Worm (Caenorhabditis elegans): ENCODE data around the gene R02D5.9.

The R02D5.9 gene

DNA sequence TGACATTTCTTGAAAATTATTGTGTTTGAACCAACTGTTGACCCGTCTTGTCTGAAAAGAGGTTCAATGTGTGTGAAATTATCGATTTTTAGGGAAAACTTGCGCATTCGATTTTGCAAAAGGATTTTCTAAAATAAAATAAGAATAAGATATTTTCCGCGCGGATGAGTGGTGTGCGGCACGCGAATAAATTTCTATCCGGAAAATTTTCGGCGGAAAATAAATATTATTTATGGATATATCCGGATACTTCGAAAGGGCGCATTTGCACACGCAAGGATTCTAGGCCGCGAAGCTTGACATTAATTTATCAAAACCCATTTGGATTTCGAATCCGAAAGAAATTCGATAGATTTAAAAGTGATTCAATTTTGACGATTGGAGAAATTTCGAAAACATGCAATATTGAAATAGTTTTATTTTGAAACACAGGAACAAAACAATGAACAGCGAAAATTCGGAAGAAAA lies 34.9 kb upstream of the R02D5.9 start, which contains the start of gene rike-1:
rike-1 (minus strand) TSS at position 51 of the 468 bp plus-strand sequence.
- TF ChIP-seq unc-39 (tag; optimal IDR thresholded peaks at IDR 0.05) = no peak
- no peak for TF ChIP-seq mab-5 (tag; optimal IDR thresholded peaks at IDR 0.05)
- TF ChIP-seq nhr-237 (tag; optimal IDR thresholded peaks at IDR 0.05) = no peak
- no peak for TF ChIP-seq blmp-1 (tag; optimal IDR thresholded peaks at IDR 0.05)
- no peak for TF ChIP-seq cnd-1 (tag; optimal IDR thresholded peaks at IDR 0.05)
- no peak for TF ChIP-seq elt-3 (tag; optimal IDR thresholded peaks at IDR 0.05)
- TF ChIP-seq hlh-1 (tag; optimal IDR thresholded peaks at IDR 0.05) = no peak
- peak; percentile 57 for TF ChIP-seq mep-1 (tag; optimal IDR thresholded peaks at IDR 0.05)
- no peak for TF ChIP-seq ceh-83 (GFP tag; optimal IDR thresholded peaks at IDR 0.05)
- TF ChIP-seq mls-2 (tag; optimal IDR thresholded peaks at IDR 0.05) = no peak
- no peak for TF ChIP-seq lsy-2 (tag; optimal IDR thresholded peaks at IDR 0.05)
- no peak for TF ChIP-seq flh-1 (GFP tag; optimal IDR thresholded peaks at IDR 0.05)
- TF ChIP-seq nhr-2 (tag; optimal IDR thresholded peaks at IDR 0.05) = peak; percentile 8
- TF ChIP-seq ztf-11 (tag; optimal IDR thresholded peaks at IDR 0.05) = no peak
- TF ChIP-seq nhr-76 (tag; optimal IDR thresholded peaks at IDR 0.05) = no peak
- TF ChIP-seq ceh-43 (GFP tag; optimal IDR thresholded peaks at IDR 0.05) = no peak
- peak; percentile 41 for TF ChIP-seq ceh-39 (tag; optimal IDR thresholded peaks at IDR 0.05)
- TF ChIP-seq snpc-4 (tag; optimal IDR thresholded peaks at IDR 0.05) = no peak
- TF ChIP-seq tbx-8 (GFP tag; optimal IDR thresholded peaks at IDR 0.05) = no peak
- no peak for TF ChIP-seq pha-4 (tag; optimal IDR thresholded peaks at IDR 0.05)
- no peak for TF ChIP-seq sem-2 (GFP tag; optimal IDR thresholded peaks at IDR 0.05)
- no peak for TF ChIP-seq unc-62 (GFP tag; optimal IDR thresholded peaks at IDR 0.05)
- TF ChIP-seq unc-120 (tag; optimal IDR thresholded peaks at IDR 0.05; ENCODE audit: poor library complexity, severe bottlenecking) = peak; percentile 22
- no peak for TF ChIP-seq M03D4.4 (tag; optimal IDR thresholded peaks at IDR 0.05)
- no peak for TF ChIP-seq sptf-1 (tag; optimal IDR thresholded peaks at IDR 0.05)
- TF ChIP-seq elt-1 (tag; optimal IDR thresholded peaks at IDR 0.05; ENCODE audit: borderline replicate concordance, insufficient read depth) = no peak
- no peak for TF ChIP-seq nhr-12 (tag; optimal IDR thresholded peaks at IDR 0.05)
- TF ChIP-seq ces-1 (GFP tag; optimal IDR thresholded peaks at IDR 0.05) = peak; percentile 62
- no peak for TF ChIP-seq ham-2 (GFP tag; optimal IDR thresholded peaks at IDR 0.05)
- no peak for TF ChIP-seq drap-1 (GFP tag; optimal IDR thresholded peaks at IDR 0.05)
- no peak for TF ChIP-seq bed-3 (GFP tag; optimal IDR thresholded peaks at IDR 0.05)
- no peak for TF ChIP-seq zip-8 (tag; optimal IDR thresholded peaks at IDR 0.05)
- TF ChIP-seq lin-13 (tag; optimal IDR thresholded peaks at IDR 0.05) = no peak
- no peak for TF ChIP-seq lin-32 (GFP tag; optimal IDR thresholded peaks at IDR 0.05)
- no peak for TF ChIP-seq nhr-28 (tag; optimal IDR thresholded peaks at IDR 0.05)

DNA sequence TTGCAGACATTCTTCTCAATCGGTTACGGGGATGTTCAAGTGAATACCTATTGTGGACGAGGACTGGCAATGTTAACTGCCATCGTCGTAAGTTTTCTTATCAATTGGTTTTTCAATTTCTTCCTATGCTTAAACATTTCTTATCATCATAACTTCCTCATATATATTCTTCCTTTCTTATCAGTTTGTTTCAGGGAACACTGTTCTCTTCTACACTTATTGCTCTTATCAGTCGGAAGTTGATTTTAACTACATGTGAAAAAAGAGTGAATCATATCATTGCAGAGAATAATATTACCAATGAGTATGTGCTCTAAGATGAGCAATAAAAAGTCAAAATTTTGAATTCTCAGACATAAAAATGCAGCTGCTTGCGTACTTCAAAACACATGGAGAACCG lies 31.2 kb upstream of the R02D5.9 start:
- no peak for TF ChIP-seq snpc-4 (tag; optimal IDR thresholded peaks at IDR 0.05)
- no peak for TF ChIP-seq ztf-11 (tag; optimal IDR thresholded peaks at IDR 0.05)
- no peak for TF ChIP-seq lsy-2 (tag; optimal IDR thresholded peaks at IDR 0.05)
- no peak for TF ChIP-seq hlh-1 (tag; optimal IDR thresholded peaks at IDR 0.05)
- no peak for TF ChIP-seq unc-62 (GFP tag; optimal IDR thresholded peaks at IDR 0.05)
- TF ChIP-seq tbx-8 (GFP tag; optimal IDR thresholded peaks at IDR 0.05) = no peak
- TF ChIP-seq ham-2 (GFP tag; optimal IDR thresholded peaks at IDR 0.05) = no peak
- no peak for TF ChIP-seq lin-32 (GFP tag; optimal IDR thresholded peaks at IDR 0.05)
- TF ChIP-seq bed-3 (GFP tag; optimal IDR thresholded peaks at IDR 0.05) = no peak
- TF ChIP-seq elt-3 (tag; optimal IDR thresholded peaks at IDR 0.05) = no peak
- TF ChIP-seq mls-2 (tag; optimal IDR thresholded peaks at IDR 0.05) = no peak
- TF ChIP-seq drap-1 (GFP tag; optimal IDR thresholded peaks at IDR 0.05) = no peak
- TF ChIP-seq nhr-12 (tag; optimal IDR thresholded peaks at IDR 0.05) = no peak
- no peak for TF ChIP-seq nhr-2 (tag; optimal IDR thresholded peaks at IDR 0.05)
- TF ChIP-seq blmp-1 (tag; optimal IDR thresholded peaks at IDR 0.05) = no peak
- no peak for TF ChIP-seq nhr-237 (tag; optimal IDR thresholded peaks at IDR 0.05)
- no peak for TF ChIP-seq unc-39 (tag; optimal IDR thresholded peaks at IDR 0.05)
- TF ChIP-seq lin-13 (tag; optimal IDR thresholded peaks at IDR 0.05) = no peak
- TF ChIP-seq ces-1 (GFP tag; optimal IDR thresholded peaks at IDR 0.05) = no peak

DNA sequence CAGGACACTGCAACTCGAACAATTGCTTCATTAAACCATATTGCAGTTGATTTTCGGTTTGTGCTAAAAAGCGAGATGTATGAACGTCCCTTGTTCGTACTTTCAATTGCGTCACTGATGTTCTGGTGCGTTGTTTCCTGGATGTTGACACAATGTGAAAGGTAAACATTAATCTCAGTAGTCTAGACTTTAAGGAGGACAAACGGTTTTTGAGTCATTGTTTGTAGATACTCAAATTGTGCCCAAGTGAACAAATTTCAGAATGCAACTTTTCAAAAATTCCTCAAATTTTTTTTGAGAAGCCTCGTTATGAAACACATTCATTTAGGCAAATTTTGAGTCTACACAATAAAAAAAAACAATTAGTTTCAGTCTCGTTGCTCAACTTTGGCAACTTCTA lies 30.0 kb upstream of the R02D5.9 start:
- no peak for TF ChIP-seq snpc-4 (tag; optimal IDR thresholded peaks at IDR 0.05)

DNA sequence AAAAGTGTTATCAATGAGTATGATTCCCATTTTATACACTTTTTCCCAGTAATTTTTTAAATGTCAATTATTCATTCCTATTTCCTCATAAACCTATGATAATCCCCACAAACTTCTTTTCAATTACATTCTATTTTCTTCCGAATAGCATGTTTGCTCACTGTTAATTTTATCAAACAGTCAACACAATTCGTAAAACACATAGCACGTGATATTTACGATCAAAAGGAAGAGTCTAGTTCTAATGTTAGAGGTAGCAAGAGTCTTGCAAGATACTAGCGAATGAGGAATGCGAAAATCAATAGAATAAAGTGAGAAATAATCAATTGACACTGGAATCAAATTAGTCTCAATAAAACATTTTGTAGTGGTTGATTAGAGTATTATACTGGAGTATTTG lies 28.4 kb upstream of the R02D5.9 start:
- TF ChIP-seq elt-3 (tag; optimal IDR thresholded peaks at IDR 0.05) (no peak), unc-120 (tag; optimal IDR thresholded peaks at IDR 0.05; ENCODE audit: poor library complexity, severe bottlenecking) (no peak), lsy-2 (tag; optimal IDR thresholded peaks at IDR 0.05) (no peak), nhr-12 (tag; optimal IDR thresholded peaks at IDR 0.05) (no peak), unc-62 (GFP tag; optimal IDR thresholded peaks at IDR 0.05) (no peak), hlh-1 (tag; optimal IDR thresholded peaks at IDR 0.05) (no peak), M03D4.4 (tag; optimal IDR thresholded peaks at IDR 0.05) (no peak), mab-5 (tag; optimal IDR thresholded peaks at IDR 0.05) (no peak), sptf-1 (tag; optimal IDR thresholded peaks at IDR 0.05) (no peak), zip-8 (tag; optimal IDR thresholded peaks at IDR 0.05) (no peak)

Data from whole organism, mixed stage, embryonic.